Fruit fly (Drosophila melanogaster) whole organism, embryonic: ENCODE results near the gene c12.2.

Source experiments
- Awh ChIP-seq: fragments of 200-800 bp; sonication (Bioruptor generic); IDR thresholded peaks from 2 replicates; pipeline ENCODE4, ENCODE4 v1.3.6; 2022; ENCODE audit warnings: missing biosample characterization, missing genetic modification characterization
- Blimp-1 ChIP-seq: fragments of 200-800 bp; sonication (Bioruptor generic); optimal IDR thresholded peaks from 3 replicates; lab custom pipeline; 2018; ENCODE audit warnings: missing biosample characterization, missing genetic modification characterization, mild to moderate bottlenecking, moderate library complexity, missing genetic modification reagents
- CG10543 ChIP-seq: fragments of 200-800 bp; sonication (Bioruptor generic); optimal IDR thresholded peaks from 3 replicates; lab custom pipeline; 2017; ENCODE audit warnings: missing biosample characterization, mild to moderate bottlenecking, missing genetic modification characterization, moderate library complexity
- CG11504 ChIP-seq: fragments of 200-800 bp; sonication (Bioruptor generic); optimal IDR thresholded peaks from 3 replicates; lab custom pipeline; 2019; ENCODE audit warnings: missing biosample characterization, mild to moderate bottlenecking, missing genetic modification characterization, moderate library complexity
- CG12769 ChIP-seq: fragments of 200-800 bp; sonication (Bioruptor generic); optimal IDR thresholded peaks from 2 replicates; lab custom pipeline; 2019; ENCODE audit warnings: missing biosample characterization, mild to moderate bottlenecking, missing genetic modification characterization, moderate library complexity
- CG14710 ChIP-seq: fragments of 200-800 bp; sonication (Bioruptor generic); optimal IDR thresholded peaks from 3 replicates; lab custom pipeline; 2019; ENCODE audit warnings: missing biosample characterization, mild to moderate bottlenecking, missing genetic modification characterization, moderate library complexity
- CG15601 ChIP-seq: fragments of 200-800 bp; sonication (Bioruptor generic); optimal IDR thresholded peaks from 3 replicates; lab custom pipeline; 2019; ENCODE audit warnings: missing biosample characterization, mild to moderate bottlenecking, missing genetic modification characterization, moderate library complexity
- CG1647 ChIP-seq: fragments of 200-800 bp; sonication (Bioruptor generic); optimal IDR thresholded peaks from 3 replicates; lab custom pipeline; 2016; ENCODE audit warnings: missing biosample characterization, missing genetic modification characterization
- CG17568 ChIP-seq: fragments of 200-800 bp; sonication (Bioruptor generic); optimal IDR thresholded peaks from 2 replicates; lab custom pipeline; 2018; ENCODE audit warnings: missing biosample characterization, mild to moderate bottlenecking, missing genetic modification characterization, moderate library complexity
- CG2120 ChIP-seq: fragments of 200-800 bp; sonication (Bioruptor generic); optimal IDR thresholded peaks from 3 replicates; lab custom pipeline; 2016; ENCODE audit warnings: missing biosample characterization, missing genetic modification characterization
- CG2202 ChIP-seq: fragments of 200-800 bp; sonication (Bioruptor generic); optimal IDR thresholded peaks from 2 replicates; lab custom pipeline; 2018; ENCODE audit warnings: missing biosample characterization, mild to moderate bottlenecking, missing genetic modification characterization
- CG31388 ChIP-seq: fragments of 200-800 bp; sonication (Bioruptor generic); optimal IDR thresholded peaks from 2 replicates; lab custom pipeline; 2016; ENCODE audit warnings: missing biosample characterization, missing genetic modification characterization
- CG3281 ChIP-seq: fragments of 200-800 bp; sonication (Bioruptor generic); optimal IDR thresholded peaks from 3 replicates; lab custom pipeline; 2017; ENCODE audit warnings: missing biosample characterization, mild to moderate bottlenecking, missing genetic modification characterization
- CG4404 ChIP-seq: fragments of 200-800 bp; sonication (Bioruptor generic); IDR thresholded peaks from 2 replicates; pipeline ENCODE4 v1.3.6; 2022; ENCODE audit warnings: missing biosample characterization, missing genetic modification characterization
- CG6813 ChIP-seq: fragments of 200-800 bp; sonication (Bioruptor generic); optimal IDR thresholded peaks from 2 replicates; lab custom pipeline; 2017; ENCODE audit warnings: missing biosample characterization, missing genetic modification characterization, mild to moderate bottlenecking, moderate library complexity, missing genetic modification reagents
- CG7928 ChIP-seq: fragments of 200-800 bp; sonication (Bioruptor generic); optimal IDR thresholded peaks from 2 replicates; lab custom pipeline; 2017; ENCODE audit warnings: missing biosample characterization, mild to moderate bottlenecking, missing genetic modification characterization
- CG8290 ChIP-seq, 3 experiments: fragments of 200-800 bp; sonication (Bioruptor generic); optimal IDR thresholded peaks; 2 replicates each; lab custom pipeline; 2016 to 2019; ENCODE audit warnings: missing biosample characterization in 3 of 3, missing genetic modification characterization in 3 of 3, mild to moderate bottlenecking in 2 of 3, moderate library complexity in 1 of 3
- CG8478 ChIP-seq: fragments of >200 bp; optimal IDR thresholded peaks from 2 replicates; lab custom pipeline; 2018
- CG8944 ChIP-seq: fragments of 200-800 bp; sonication (Bioruptor generic); optimal IDR thresholded peaks from 3 replicates; lab custom pipeline; 2016; ENCODE audit warnings: missing biosample characterization, missing genetic modification characterization
- Dbx ChIP-seq: fragments of 200-800 bp; sonication (Bioruptor generic); IDR thresholded peaks from 3 replicates; pipeline ENCODE4 v1.3.6; 2022; ENCODE audit warnings: missing biosample characterization, missing genetic modification characterization
- Doc2 ChIP-seq: fragments of 200-800 bp; sonication (Bioruptor generic); IDR thresholded peaks from 2 replicates; pipeline ENCODE4 v1.3.6; 2022; ENCODE audit warnings: missing biosample characterization, missing genetic modification characterization
- Drgx ChIP-seq: fragments of 200-800 bp; sonication (Bioruptor generic); IDR thresholded peaks from 2 replicates; pipeline ENCODE4 v1.3.6; 2022; ENCODE audit warnings: missing biosample characterization, missing genetic modification characterization
- E2f1 ChIP-seq: fragments of 200-800 bp; sonication (Bioruptor generic); IDR thresholded peaks from 2 replicates; pipeline ENCODE4 v1.3.6; 2022; ENCODE audit warnings: missing biosample characterization, missing genetic modification characterization
- Fer3 ChIP-seq: fragments of 200-800 bp; sonication (Bioruptor generic); optimal IDR thresholded peaks from 2 replicates; lab custom pipeline; 2018; ENCODE audit warnings: missing biosample characterization, mild to moderate bottlenecking, missing genetic modification characterization, moderate library complexity
- Gsc ChIP-seq: fragments of 200-800 bp; sonication (Bioruptor generic); IDR thresholded peaks from 2 replicates; pipeline ENCODE4 v1.3.6; 2022; ENCODE audit warnings: missing biosample characterization, missing genetic modification characterization
- HLH4C ChIP-seq: fragments of 200-800 bp; sonication (Bioruptor generic); IDR thresholded peaks from 3 replicates; pipeline ENCODE4 v1.3.6; 2022; ENCODE audit warnings: missing biosample characterization, missing genetic modification characterization; ENCODE audit not compliant: partially characterized antibody
- HLHmδ ChIP-seq: fragments of 200-800 bp; sonication (Bioruptor generic); optimal IDR thresholded peaks from 2 replicates; lab custom pipeline; 2018; ENCODE audit warnings: missing biosample characterization, mild to moderate bottlenecking, missing genetic modification characterization, moderate library complexity
- Hsf ChIP-seq: fragments of 200-800 bp; sonication (Bioruptor generic); optimal IDR thresholded peaks from 3 replicates; lab custom pipeline; 2016; ENCODE audit warnings: missing biosample characterization, missing genetic modification characterization
- Kr ChIP-seq: fragments of 200-800 bp; sonication (Bioruptor generic); optimal IDR thresholded peaks from 2 replicates; lab custom pipeline; 2017; ENCODE audit warnings: missing biosample characterization, mild to moderate bottlenecking, missing genetic modification characterization
- Opbp ChIP-seq: fragments of 200-800 bp; sonication (Bioruptor generic); IDR thresholded peaks from 3 replicates; pipeline ENCODE4 v1.3.6; 2022; ENCODE audit warnings: missing biosample characterization, missing genetic modification characterization; ENCODE audit not compliant: partially characterized antibody
- Scr ChIP-seq: fragments of 200-800 bp; sonication (Bioruptor generic); IDR thresholded peaks from 2 replicates; pipeline ENCODE4 v1.3.6; 2022; ENCODE audit warnings: missing biosample characterization, missing genetic modification characterization; ENCODE audit not compliant: partially characterized antibody
- Sox100B ChIP-seq: fragments of 200-800 bp; sonication (Bioruptor generic); optimal IDR thresholded peaks from 3 replicates; lab custom pipeline; 2018; ENCODE audit warnings: missing biosample characterization, mild to moderate bottlenecking, missing genetic modification characterization
- Ssrp ChIP-seq: fragments of 200-800 bp; sonication (Bioruptor generic); optimal IDR thresholded peaks from 2 replicates; lab custom pipeline; 2018; ENCODE audit warnings: missing biosample characterization, mild to moderate bottlenecking, missing genetic modification characterization, moderate library complexity
- bab2 ChIP-seq: fragments of 200-800 bp; sonication (Bioruptor generic); optimal IDR thresholded peaks from 2 replicates; lab custom pipeline; 2016; ENCODE audit warnings: missing biosample characterization, missing genetic modification characterization
- croc ChIP-seq: fragments of 200-800 bp; sonication (Bioruptor generic); conservative IDR thresholded peaks from 3 replicates; pipeline ENCODE4 v1.3.6; 2022; ENCODE audit warnings: missing biosample characterization, missing genetic modification characterization
- dmrt99B ChIP-seq: fragments of 200-800 bp; sonication (Bioruptor generic); optimal IDR thresholded peaks from 2 replicates; lab custom pipeline; 2018; ENCODE audit warnings: missing biosample characterization, mild to moderate bottlenecking, missing genetic modification characterization, moderate library complexity
- fru ChIP-seq: fragments of >200 bp; optimal IDR thresholded peaks from 2 replicates; lab custom pipeline; 2017
- gsb ChIP-seq: fragments of 200-800 bp; sonication (Bioruptor generic); IDR thresholded peaks from 2 replicates; pipeline ENCODE4 v1.3.6; 2022; ENCODE audit warnings: missing biosample characterization, missing genetic modification characterization
- gt ChIP-seq: fragments of 200-800 bp; sonication (Bioruptor generic); IDR thresholded peaks from 2 replicates; pipeline ENCODE4 v1.3.6; 2022; ENCODE audit warnings: missing biosample characterization, missing genetic modification characterization
- her ChIP-seq: fragments of 200-800 bp; sonication (Bioruptor generic); optimal IDR thresholded peaks from 2 replicates; lab custom pipeline; 2016; ENCODE audit warnings: missing biosample characterization, missing genetic modification characterization
- jumu ChIP-seq: fragments of 200-800 bp; sonication (Bioruptor generic); optimal IDR thresholded peaks from 3 replicates; lab custom pipeline; 2016; ENCODE audit warnings: missing biosample characterization, missing genetic modification characterization
- lbe ChIP-seq: fragments of 200-800 bp; sonication (Bioruptor generic); optimal IDR thresholded peaks from 2 replicates; lab custom pipeline; 2016; ENCODE audit warnings: missing biosample characterization, mild to moderate bottlenecking, missing genetic modification characterization
- lilli ChIP-seq: fragments of 200-800 bp; sonication (Bioruptor generic); optimal IDR thresholded peaks from 3 replicates; lab custom pipeline; 2016; ENCODE audit warnings: missing biosample characterization, missing genetic modification characterization
- nerfin-2 ChIP-seq: fragments of 200-800 bp; sonication (Bioruptor generic); IDR thresholded peaks from 2 replicates; pipeline ENCODE4 v1.3.6; 2022; ENCODE audit warnings: missing biosample characterization, missing genetic modification characterization; ENCODE audit not compliant: partially characterized antibody
- pum ChIP-seq: fragments of 200-800 bp; sonication (Bioruptor generic); optimal IDR thresholded peaks from 2 replicates; lab custom pipeline; 2016; ENCODE audit warnings: missing biosample characterization, missing genetic modification characterization
- sisA ChIP-seq: fragments of 200-800 bp; sonication (Bioruptor generic); IDR thresholded peaks from 2 replicates; pipeline ENCODE4 v1.3.6; 2022; ENCODE audit warnings: missing biosample characterization, missing genetic modification characterization
- sqz ChIP-seq: fragments of 200-800 bp; sonication (Bioruptor generic); optimal IDR thresholded peaks from 3 replicates; lab custom pipeline; 2018; ENCODE audit warnings: missing biosample characterization, mild to moderate bottlenecking, missing genetic modification characterization
- trh ChIP-seq: fragments of 200-800 bp; sonication (Bioruptor generic); optimal IDR thresholded peaks from 2 replicates; lab custom pipeline; 2016; ENCODE audit warnings: missing biosample characterization, missing genetic modification characterization
- wdn ChIP-seq: fragments of 200-800 bp; sonication (Bioruptor generic); IDR thresholded peaks from 2 replicates; pipeline ENCODE4 v1.3.6; 2022; ENCODE audit warnings: missing biosample characterization, missing genetic modification characterization
- zfh2 ChIP-seq: fragments of 200-800 bp; sonication (Bioruptor generic); optimal IDR thresholded peaks from 2 replicates; lab custom pipeline; 2016; ENCODE audit warnings: missing biosample characterization, missing genetic modification characterization

The c12.2 gene

DNA sequence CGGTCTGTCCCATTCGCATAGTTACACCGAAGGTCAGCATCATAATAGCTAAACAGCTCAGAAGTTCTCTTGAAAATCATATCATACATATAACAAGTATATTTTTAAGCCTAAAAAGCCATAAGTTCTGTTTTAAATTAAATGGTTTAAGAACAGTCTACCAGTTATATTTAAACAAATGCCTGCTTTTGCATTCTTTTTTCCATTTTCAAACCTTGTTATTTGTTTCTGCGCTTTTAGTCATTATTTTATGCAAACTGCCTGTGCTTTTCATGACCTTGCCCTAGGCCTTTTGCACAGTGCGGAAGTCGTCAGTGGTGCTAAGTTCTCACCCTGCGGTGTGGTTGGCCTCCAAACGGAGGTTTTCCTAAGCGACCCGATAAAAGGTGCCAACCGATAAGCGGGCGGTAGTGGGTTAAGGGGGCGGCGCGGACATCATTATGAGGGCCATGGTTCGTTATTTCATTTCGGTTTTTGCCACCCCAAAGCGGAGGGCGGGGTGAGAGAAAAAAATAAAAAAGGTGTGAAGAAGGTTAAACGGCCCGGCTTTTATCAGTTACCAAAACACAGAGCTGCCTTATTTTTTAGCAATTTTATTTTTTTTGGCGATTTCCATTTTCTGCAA lies 25.4 kb downstream of the c12.2 start (continued):
- TF ChIP-seq Blimp-1 (GFP tag; lab: Kevin White, UChicago) (peak; percentile 37), Gsc (GFP tag; lab: Robert Waterston, UW) (no peak), Scr (GFP tag; lab: Robert Waterston, UW) (no peak), lilli (GFP tag; lab: Kevin White, UChicago) (peak; percentile 59), her (no peak), wdn (no peak), Kr (no peak), Doc2 (no peak), fru (lab: Kevin White, UChicago) (no peak), HLHmδ (no peak), pum (GFP tag; lab: Kevin White, UChicago) (peak; percentile 29), CG15601 (tag; lab: Kevin White, UChicago) (no peak), lbe (no peak), CG12769 (tag; lab: Kevin White, UChicago) (peak; percentile 41), CG2202 (no peak), CG14710 (tag; lab: Kevin White, UChicago) (no peak), dmrt99B (peak; percentile 70), CG7928 (no peak), CG8944 (no peak), CG31388 (GFP tag; lab: Kevin White, UChicago) (no peak), Opbp (GFP tag; lab: Robert Waterston, UW) (no peak), CG6813 (peak; percentile 31), CG4404 (GFP tag; lab: Robert Waterston, UW) (no peak), Sox100B (GFP tag; lab: Kevin White, UChicago) (peak; percentile 64), nerfin-2 (no peak), gsb (GFP tag; lab: Robert Waterston, UW) (0 out of 2 replicates have a peak, but pooled peaks have one; percentile 36), Hsf (GFP tag; lab: Kevin White, UChicago) (peak; percentile 44), CG17568 (GFP tag; lab: Kevin White, UChicago) (peak; percentile 23), sqz (GFP tag; lab: Kevin White, UChicago) (no peak), croc (no peak), Dbx (GFP tag; lab: Robert Waterston, UW) (0 out of 3 replicates have a peak, but pooled peaks have one; percentile 46), CG2120 (GFP tag; lab: Kevin White, UChicago) (peak; percentile 75), Ssrp (peak; percentile 12), bab2 (GFP tag; lab: Kevin White, UChicago) (peak; percentile 32), jumu (GFP tag; lab: Kevin White, UChicago) (no peak), HLH4C (GFP tag; lab: Robert Waterston, UW) (no peak), CG8478 (lab: Kevin White, UChicago) (no peak), CG1647 (GFP tag; lab: Kevin White, UChicago) (peak; percentile 3), CG8290 (GFP tag; optimal IDR thresholded peaks at IDR 0.05; lab: Kevin White, UChicago) (no peak), CG8290 (tag; optimal IDR thresholded peaks at IDR 0.05; lab: Kevin White, UChicago) (no peak), CG10543 (GFP tag; lab: Kevin White, UChicago) (peak; percentile 52), Drgx (GFP tag; lab: Robert Waterston, UW) (peak; percentile 11; the same call in 1 of the 2 replicates), CG11504 (tag; lab: Kevin White, UChicago) (peak; percentile 70), trh (GFP tag; lab: Kevin White, UChicago) (no peak), gt (GFP tag; lab: Robert Waterston, UW) (no peak), Awh (GFP tag; lab: Robert Waterston, UW) (no peak), Fer3 (peak; percentile 51), zfh2 (GFP tag; lab: Kevin White, UChicago) (peak; percentile 51), E2f1 (GFP tag; lab: Robert Waterston, UW) (no peak; the same call in 1 of the 2 replicates), CG3281 (GFP tag; lab: Kevin White, UChicago) (peak; percentile 83), sisA (GFP tag; lab: Robert Waterston, UW) (peak; percentile 22; the same call in 1 of the 2 replicates)
